Worm (Caenorhabditis elegans) whole organism, late embryonic: Measurements from ENCODE around the gene srz-63.
"Not testable (repeated sequence)": the region's sequence is repeated elsewhere in the genome, so short reads cannot be mapped to it uniquely, and the experiment has no call there.

Source experiments
- C38D4.7 ChIP-seq: fragments of 200-800 bp; sonication (Bioruptor generic); optimal IDR thresholded peaks from 2 replicates; lab custom pipeline; 2018; ENCODE audit warnings: mild to moderate bottlenecking, missing genetic modification characterization, moderate library complexity, missing compliant biosample characterization
- F13H6.1 ChIP-seq: sonication (generic microtip); optimal IDR thresholded peaks from 2 replicates; lab custom pipeline; 2016; ENCODE audit warnings: missing genetic modification characterization, missing compliant biosample characterization
- K02D7.2 ChIP-seq: sonication (generic microtip); optimal IDR thresholded peaks from 2 replicates; lab custom pipeline; 2017; ENCODE audit warnings: mild to moderate bottlenecking, missing genetic modification characterization, missing compliant biosample characterization
- T23F11.4 ChIP-seq: fragments of 200-800 bp; sonication (Bioruptor generic); optimal IDR thresholded peaks from 2 replicates; lab custom pipeline; 2018; ENCODE audit warnings: mild to moderate bottlenecking, missing genetic modification characterization, missing compliant biosample characterization
- ama-1 ChIP-seq: fragments of 150-350 bp; optimal IDR thresholded peaks from 2 replicates; lab custom pipeline; 2014
- ceh-14 ChIP-seq: sonication (generic microtip); optimal IDR thresholded peaks from 2 replicates; lab custom pipeline; 2016; ENCODE audit warnings: missing genotype, missing genetic modification characterization, missing compliant biosample characterization
- ceh-18 ChIP-seq: sonication (generic microtip); optimal IDR thresholded peaks from 2 replicates; lab custom pipeline; 2016; ENCODE audit warnings: missing genetic modification characterization, missing compliant biosample characterization
- ceh-19 ChIP-seq: fragments of 200-800 bp; sonication (Bioruptor generic); optimal IDR thresholded peaks from 2 replicates; lab custom pipeline; 2018; ENCODE audit warnings: mild to moderate bottlenecking, missing genetic modification characterization, missing compliant biosample characterization
- ceh-2 ChIP-seq: sonication (generic microtip); optimal IDR thresholded peaks from 2 replicates; lab custom pipeline; 2016; ENCODE audit warnings: missing genotype, missing genetic modification characterization, missing compliant biosample characterization
- ceh-31 ChIP-seq: sonication (generic microtip); optimal IDR thresholded peaks from 2 replicates; lab custom pipeline; 2016; ENCODE audit warnings: missing genetic modification characterization, missing compliant biosample characterization
- ceh-34 ChIP-seq: sonication (generic microtip); optimal IDR thresholded peaks from 2 replicates; lab custom pipeline; 2016; ENCODE audit warnings: mild to moderate bottlenecking, missing genetic modification characterization, missing compliant biosample characterization
- ceh-6 ChIP-seq: fragments of 200-800 bp; sonication (Bioruptor generic); optimal IDR thresholded peaks from 2 replicates; lab custom pipeline; 2018; ENCODE audit warnings: mild to moderate bottlenecking, missing genetic modification characterization, missing compliant biosample characterization
- che-1 ChIP-seq: sonication (generic microtip); optimal IDR thresholded peaks from 2 replicates; lab custom pipeline; 2016; ENCODE audit warnings: mild to moderate bottlenecking, missing genetic modification characterization, missing compliant biosample characterization
- dve-1 ChIP-seq: sonication (generic microtip); optimal IDR thresholded peaks from 2 replicates; lab custom pipeline; 2017; ENCODE audit warnings: antibody characterized with exemption, mild to moderate bottlenecking, missing genetic modification characterization, missing compliant biosample characterization
- elt-4 ChIP-seq: sonication (generic microtip); optimal IDR thresholded peaks from 2 replicates; lab custom pipeline; 2016; ENCODE audit warnings: missing genetic modification characterization, missing compliant biosample characterization
- ets-4 ChIP-seq: sonication (generic microtip); optimal IDR thresholded peaks from 2 replicates; lab custom pipeline; 2016; ENCODE audit warnings: missing genetic modification characterization, missing compliant biosample characterization
- eyg-1 ChIP-seq: sonication (generic microtip); optimal IDR thresholded peaks from 2 replicates; lab custom pipeline; 2016; ENCODE audit warnings: missing genotype, missing genetic modification characterization, missing compliant biosample characterization
- fkh-6 ChIP-seq: sonication (generic microtip); optimal IDR thresholded peaks from 2 replicates; lab custom pipeline; 2016; ENCODE audit warnings: missing genetic modification characterization, missing compliant biosample characterization
- hlh-6 ChIP-seq: sonication (generic microtip); optimal IDR thresholded peaks from 2 replicates; lab custom pipeline; 2016; ENCODE audit warnings: missing genotype, missing genetic modification characterization, missing compliant biosample characterization
- lim-6 ChIP-seq: sonication (generic microtip); optimal IDR thresholded peaks from 2 replicates; lab custom pipeline; 2016; ENCODE audit warnings: missing genetic modification characterization, missing compliant biosample characterization
- lin-11 ChIP-seq: fragments of 200-800 bp; sonication (Bioruptor generic); optimal IDR thresholded peaks from 2 replicates; lab custom pipeline; 2018; ENCODE audit warnings: mild to moderate bottlenecking, missing genetic modification characterization, missing compliant biosample characterization
- madf-2 ChIP-seq: sonication (generic microtip); optimal IDR thresholded peaks from 2 replicates; lab custom pipeline; 2017; ENCODE audit warnings: missing genetic modification characterization, missing compliant biosample characterization
- mec-3 ChIP-seq: sonication (generic microtip); optimal IDR thresholded peaks from 2 replicates; lab custom pipeline; 2016; ENCODE audit warnings: borderline replicate concordance, missing genetic modification characterization, missing compliant biosample characterization
- nfya-1 ChIP-seq: sonication (generic microtip); optimal IDR thresholded peaks from 2 replicates; lab custom pipeline; 2017; ENCODE audit warnings: missing genetic modification characterization, mild to moderate bottlenecking, missing compliant biosample characterization, antibody characterized with exemption, moderate library complexity
- nhr-11 ChIP-seq: fragments of 150-350 bp; optimal IDR thresholded peaks from 2 replicates; lab custom pipeline; 2014; ENCODE audit warnings: missing biosample characterization, missing genetic modification characterization
- pag-3 ChIP-seq: sonication (generic microtip); optimal IDR thresholded peaks from 2 replicates; lab custom pipeline; 2016; ENCODE audit warnings: missing compliant biosample characterization, missing genetic modification characterization, borderline replicate concordance
- pax-1 ChIP-seq: fragments of 150-350 bp; optimal IDR thresholded peaks from 2 replicates; lab custom pipeline; 2014; ENCODE audit warnings: missing biosample characterization, missing genetic modification characterization
- pha-2 ChIP-seq: sonication (generic microtip); optimal IDR thresholded peaks from 2 replicates; lab custom pipeline; 2017; ENCODE audit warnings: mild to moderate bottlenecking, missing genetic modification characterization, missing compliant biosample characterization
- pha-4 ChIP-seq: fragments of 150-350 bp; optimal IDR thresholded peaks from 2 replicates; lab custom pipeline; 2018; ENCODE audit warnings: missing biosample characterization, missing genetic modification reagents, missing genetic modification characterization
- pqm-1 ChIP-seq: sonication (generic microtip); optimal IDR thresholded peaks from 2 replicates; lab custom pipeline; 2016; ENCODE audit warnings: missing genetic modification characterization, missing compliant biosample characterization
- ref-2 ChIP-seq: sonication (generic microtip); optimal IDR thresholded peaks from 2 replicates; lab custom pipeline; 2016; ENCODE audit warnings: missing genetic modification characterization, missing compliant biosample characterization
- rnt-1 ChIP-seq: sonication (generic microtip); optimal IDR thresholded peaks from 2 replicates; lab custom pipeline; 2016; ENCODE audit warnings: missing genetic modification characterization, missing compliant biosample characterization
- sdc-2 ChIP-seq: sonication (generic microtip); optimal IDR thresholded peaks from 2 replicates; lab custom pipeline; 2016; ENCODE audit warnings: missing genotype, missing genetic modification characterization, missing compliant biosample characterization
- sox-4 ChIP-seq: sonication (generic microtip); optimal IDR thresholded peaks from 2 replicates; lab custom pipeline; 2017; ENCODE audit warnings: mild to moderate bottlenecking, missing genetic modification characterization, inconsistent platforms, missing compliant biosample characterization
- tbx-2 ChIP-seq: sonication (generic microtip); optimal IDR thresholded peaks from 2 replicates; lab custom pipeline; 2016; ENCODE audit warnings: missing genetic modification characterization, missing compliant biosample characterization
- tbx-7 ChIP-seq: sonication (generic microtip); optimal IDR thresholded peaks from 2 replicates; lab custom pipeline; 2016; ENCODE audit warnings: missing genotype, missing genetic modification characterization, missing compliant biosample characterization
- unc-42 ChIP-seq: sonication (generic microtip); optimal IDR thresholded peaks from 2 replicates; lab custom pipeline; 2016; ENCODE audit warnings: missing genotype, missing genetic modification characterization, missing compliant biosample characterization
- unc-55 ChIP-seq: sonication (generic microtip); optimal IDR thresholded peaks from 2 replicates; lab custom pipeline; 2017; ENCODE audit warnings: missing biosample characterization, missing genetic modification reagents, missing genetic modification characterization
- unc-86 ChIP-seq: sonication (generic microtip); optimal IDR thresholded peaks from 2 replicates; lab custom pipeline; 2016; ENCODE audit warnings: missing genetic modification characterization, missing compliant biosample characterization
- zip-5 ChIP-seq: sonication (generic microtip); optimal IDR thresholded peaks from 2 replicates; lab custom pipeline; 2016; ENCODE audit warnings: missing genetic modification characterization, missing compliant biosample characterization
- ztf-16 ChIP-seq: sonication (generic microtip); optimal IDR thresholded peaks from 2 replicates; lab custom pipeline; 2017; ENCODE audit warnings: missing genetic modification characterization, missing compliant biosample characterization

srz-63 gene

ce11 chrII:1278350-1278749, at the start of gene srz-63:
TSS of gene srz-63 (plus strand) at chrII:1278650.
- TF ChIP-seq ceh-6 (GFP tag; lab: Kevin White, UChicago); K02D7.2; F13H6.1 (tag; lab: Kevin White, UChicago): not testable (repeated sequence)

DNA sequence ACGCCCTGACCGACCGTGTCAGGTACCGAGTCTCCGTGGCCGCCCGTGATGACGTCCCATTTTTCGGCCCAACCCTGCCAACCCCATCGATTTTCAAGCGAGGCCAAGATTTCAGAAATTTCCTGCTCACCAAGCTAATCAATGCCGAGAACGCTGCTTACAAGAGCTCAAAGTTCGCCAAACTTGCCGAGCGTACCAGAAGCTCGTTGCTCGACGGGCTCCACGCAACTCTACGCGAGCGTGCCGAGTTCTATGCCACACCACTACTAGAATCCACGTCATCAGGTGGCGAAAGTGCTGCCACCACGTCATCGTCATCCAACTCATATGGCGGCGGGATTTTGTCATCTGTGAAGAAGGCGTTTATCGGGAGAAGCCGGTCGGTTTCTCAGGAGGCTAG, 49.5 kb upstream of the srz-63 start:
- no peak for TF ChIP-seq madf-2 (tag; lab: Kevin White, UChicago)
- TF ChIP-seq hlh-6 (tag; lab: Kevin White, UChicago), result peak; percentile 31
- TF ChIP-seq, all 69 proteins: peak for 1

DNA sequence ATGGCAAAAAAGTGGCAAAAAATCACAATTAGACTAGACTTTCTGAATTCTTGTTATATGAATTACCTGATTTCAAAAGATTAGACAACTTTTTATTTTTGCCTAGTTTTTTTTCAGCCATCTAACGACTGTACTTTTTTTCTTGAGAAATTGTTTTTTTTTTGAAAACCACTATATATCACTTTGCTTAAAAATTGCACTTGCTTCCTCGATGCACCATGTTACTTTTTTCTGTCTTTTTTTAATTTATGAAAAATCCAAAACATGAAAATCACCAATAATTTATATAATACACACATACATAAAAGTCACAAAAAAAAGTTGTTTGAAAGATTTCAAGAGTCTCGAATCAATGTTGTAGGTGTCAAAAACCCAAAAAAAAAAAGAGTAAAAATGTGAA, 45.5 kb upstream of the srz-63 start:
- TF ChIP-seq ztf-16, result no peak
- TF ChIP-seq nhr-11 (tag; lab: Kevin White, UChicago), result no peak
- TF ChIP-seq pqm-1 (tag; lab: Kevin White, UChicago), result no peak
- TF ChIP-seq unc-42 (tag; lab: Kevin White, UChicago), result no peak
- no peak for TF ChIP-seq C38D4.7 (GFP tag; lab: Kevin White, UChicago)
- TF ChIP-seq pha-4 (tag; lab: Kevin White, UChicago), result no peak
- TF ChIP-seq ref-2 (tag; lab: Kevin White, UChicago), result no peak
- TF ChIP-seq che-1 (tag; lab: Kevin White, UChicago), result no peak
- no peak for TF ChIP-seq ceh-6 (GFP tag; lab: Kevin White, UChicago)
- no peak for TF ChIP-seq sdc-2 (tag; lab: Kevin White, UChicago)

- no peak for TF ChIP-seq F13H6.1 (tag; lab: Kevin White, UChicago)
- TF ChIP-seq ama-1 (lab: Kevin White, UChicago), result peak; percentile 22
- TF ChIP-seq che-1 (tag; lab: Kevin White, UChicago), result no peak
Observed at ce11 chrII:1234971-1235370, 43.5 kb upstream of the srz-63 start.

ce11 chrII:1236003-1236402, 42.4 kb upstream of the srz-63 start:
- TF ChIP-seq unc-55, result no peak
- no peak for TF ChIP-seq ceh-2
- TF ChIP-seq lin-11, result no peak
- no peak for TF ChIP-seq rnt-1 (tag; lab: Kevin White, UChicago)
- TF ChIP-seq pax-1 (tag; lab: Kevin White, UChicago), result no peak
- no peak for TF ChIP-seq zip-5 (tag; lab: Kevin White, UChicago)
- no peak for TF ChIP-seq ceh-19 (GFP tag; lab: Kevin White, UChicago)
- TF ChIP-seq eyg-1, result no peak
- TF ChIP-seq tbx-7, result no peak
- TF ChIP-seq pha-2 (tag; lab: Kevin White, UChicago), result no peak

- TF ChIP-seq pag-3 (no peak), nfya-1 (tag; lab: Kevin White, UChicago) (peak; percentile 36), unc-86 (tag; lab: Kevin White, UChicago) (no peak)
Observed at ce11 chrII:1236479-1236878, 42.0 kb upstream of the srz-63 start.

DNA sequence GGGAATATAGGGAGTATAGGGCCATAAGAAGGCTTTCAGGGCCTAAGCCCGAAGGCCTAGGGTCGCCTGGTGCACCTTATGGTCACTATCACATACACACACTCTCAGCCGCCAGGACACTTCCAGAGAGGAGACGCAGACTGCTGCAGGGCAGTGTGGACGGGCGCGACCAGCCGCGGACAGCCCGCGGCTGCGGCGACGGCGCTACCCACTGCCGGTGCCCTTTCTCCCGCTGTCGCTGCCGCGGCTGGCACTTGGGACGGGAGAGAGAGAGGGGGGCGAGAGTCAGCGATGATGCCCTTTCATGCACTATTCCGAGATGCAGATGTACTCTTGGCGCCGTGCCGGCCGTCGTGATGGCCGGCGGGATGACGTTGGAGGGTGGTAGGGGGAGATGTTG, 40.6 kb upstream of the srz-63 start:
- TF ChIP-seq dve-1 (tag; lab: Kevin White, UChicago) (no peak), ceh-18 (tag; lab: Kevin White, UChicago) (no peak), sdc-2 (tag; lab: Kevin White, UChicago) (peak; percentile 52), eyg-1 (no peak), hlh-6 (tag; lab: Kevin White, UChicago) (peak; percentile 67), tbx-2 (tag; lab: Kevin White, UChicago) (peak; percentile 28), T23F11.4 (no peak), ref-2 (tag; lab: Kevin White, UChicago) (peak; percentile 36), ceh-14 (tag; lab: Kevin White, UChicago) (peak; percentile 45), ceh-34 (peak; percentile 47), pha-4 (tag; lab: Kevin White, UChicago) (no peak), fkh-6 (peak; percentile 5), rnt-1 (tag; lab: Kevin White, UChicago) (peak; percentile 64), pha-2 (tag; lab: Kevin White, UChicago) (peak; percentile 4), F13H6.1 (tag; lab: Kevin White, UChicago) (peak; percentile 61), sox-4 (tag; lab: Kevin White, UChicago) (peak; percentile 50), ets-4 (tag; lab: Kevin White, UChicago) (peak; percentile 30), elt-4 (tag; lab: Kevin White, UChicago) (peak; percentile 66), mec-3 (peak; percentile 19), unc-42 (tag; lab: Kevin White, UChicago) (no peak), lim-6 (tag; lab: Kevin White, UChicago) (no peak), ceh-31 (peak; percentile 9)
